Fruit fly (Drosophila melanogaster): ENCODE measurements around the gene Nup133.

Gene Nup133

dm6 chr3R:22690311-22690710 lies at the start of gene Nup133, which contains the start of gene wfs1:
Nup133 (plus strand) TSS chr3R:22690607.
wfs1 (minus strand) TSS chr3R:22690380.
- TF ChIP-seq net (GFP tag; optimal IDR thresholded peaks at IDR 0.05) = no peak
- peak; percentile 81 for TF ChIP-seq CG3032 (tag; optimal IDR thresholded peaks at IDR 0.05)
- no peak for TF ChIP-seq Met (GFP tag; optimal IDR thresholded peaks at IDR 0.05)
- no peak for TF ChIP-seq fd59A (GFP tag; optimal IDR thresholded peaks at IDR 0.05)
- TF ChIP-seq CG7368 (GFP tag; optimal IDR thresholded peaks at IDR 0.05) = no peak
- TF ChIP-seq cyc (GFP tag; optimal IDR thresholded peaks at IDR 0.05) = no peak
- peak; percentile 63; the same call in 2 of the 3 replicates for TF ChIP-seq CG8119 (GFP tag; IDR thresholded peaks at IDR 0.05)
- TF ChIP-seq CG31627 (GFP tag; optimal IDR thresholded peaks at IDR 0.05) = peak; percentile 8
- TF ChIP-seq CG11902 (GFP tag; optimal IDR thresholded peaks at IDR 0.05) = no peak
- TF ChIP-seq CG10631 (GFP tag; optimal IDR thresholded peaks at IDR 0.05) = no peak
- no peak for TF ChIP-seq CG10669 (GFP tag; optimal IDR thresholded peaks at IDR 0.05)
- TF ChIP-seq fkh (GFP tag; optimal IDR thresholded peaks at IDR 0.05) = no peak
- TF ChIP-seq CG8319 (GFP tag; optimal IDR thresholded peaks at IDR 0.05) = no peak
- TF ChIP-seq lz (GFP tag; optimal IDR thresholded peaks at IDR 0.05) = peak; percentile 52
- peak; percentile 24; the same call in 1 of the 2 replicates for TF ChIP-seq CG15336 (GFP tag; IDR thresholded peaks at IDR 0.05)
- TF ChIP-seq Hr39 (GFP tag; optimal IDR thresholded peaks at IDR 0.05) = no peak
- TF ChIP-seq CG6808 (GFP tag; optimal IDR thresholded peaks at IDR 0.05) = no peak
- no peak for TF ChIP-seq CG11762 (GFP tag; optimal IDR thresholded peaks at IDR 0.05; ENCODE audit: insufficient read depth)
- TF ChIP-seq Ets96B (tag; optimal IDR thresholded peaks at IDR 0.05) = no peak
- TF ChIP-seq CG6276 (GFP tag; optimal IDR thresholded peaks at IDR 0.05) = no peak
- TF ChIP-seq Blimp-1 (GFP tag; optimal IDR thresholded peaks at IDR 0.05) = no peak
- peak; percentile 56 for TF ChIP-seq Sox14 (GFP tag; optimal IDR thresholded peaks at IDR 0.05)
- TF ChIP-seq salr (GFP tag; optimal IDR thresholded peaks at IDR 0.05) = no peak
- peak; percentile 54 for TF ChIP-seq CG8632 (GFP tag; optimal IDR thresholded peaks at IDR 0.05)
- TF ChIP-seq CG16779 (tag; optimal IDR thresholded peaks at IDR 0.05) = no peak
- TF ChIP-seq Sox102F (GFP tag; optimal IDR thresholded peaks at IDR 0.05) = no peak
- TF ChIP-seq acj6 (GFP tag; optimal IDR thresholded peaks at IDR 0.05) = no peak
- peak; percentile 53 for TF ChIP-seq CG6792 (GFP tag; optimal IDR thresholded peaks at IDR 0.05)
- no peak for TF ChIP-seq CG3919 (GFP tag; optimal IDR thresholded peaks at IDR 0.05)
- peak; percentile 81 for TF ChIP-seq dsx (GFP tag; optimal IDR thresholded peaks at IDR 0.05; ENCODE audit: poor library complexity, severe bottlenecking)
- TF ChIP-seq CG9139 (GFP tag; optimal IDR thresholded peaks at IDR 0.05) = no peak
- TF ChIP-seq Smox (GFP tag; optimal IDR thresholded peaks at IDR 0.05) = no peak
- no peak for TF ChIP-seq Lpt (GFP tag; optimal IDR thresholded peaks at IDR 0.05)
- TF ChIP-seq achi (GFP tag; optimal IDR thresholded peaks at IDR 0.05) = no peak
- TF ChIP-seq Eip75B (GFP tag; optimal IDR thresholded peaks at IDR 0.05) = no peak
- peak; percentile 65 for TF ChIP-seq esn (GFP tag; optimal IDR thresholded peaks at IDR 0.05)
- no peak for TF ChIP-seq CG1621 (tag; optimal IDR thresholded peaks at IDR 0.05)
- TF ChIP-seq CG34406 (GFP tag; optimal IDR thresholded peaks at IDR 0.05) = peak; percentile 72
- no peak for TF ChIP-seq dac (GFP tag; optimal IDR thresholded peaks at IDR 0.05)
- TF ChIP-seq pdm3 (GFP tag; optimal IDR thresholded peaks at IDR 0.05) = no peak
- TF ChIP-seq Sox15 (GFP tag; optimal IDR thresholded peaks at IDR 0.05) = no peak
- TF ChIP-seq eg (GFP tag; IDR thresholded peaks at IDR 0.05) = no peak
- TF ChIP-seq CG6163 (GFP tag; IDR thresholded peaks at IDR 0.05) = peak; percentile 22; the same call in 1 of the 3 replicates
- TF ChIP-seq Hr4 (GFP tag; optimal IDR thresholded peaks at IDR 0.05) = no peak
- TF ChIP-seq Hr38 (GFP tag; optimal IDR thresholded peaks at IDR 0.05) = no peak
- TF ChIP-seq ss (GFP tag; optimal IDR thresholded peaks at IDR 0.05) = no peak
- no peak for TF ChIP-seq CG32006 (GFP tag; optimal IDR thresholded peaks at IDR 0.05)
- TF ChIP-seq CG11294 (GFP tag; IDR thresholded peaks at IDR 0.05) = no peak; the same call in 1 of the 2 replicates
- TF ChIP-seq svp (GFP tag) = no peak
- TF ChIP-seq Gug (GFP tag; IDR thresholded peaks at IDR 0.05) = peak; percentile 40; the same call in 1 of the 2 replicates
- TF ChIP-seq OdsH (GFP tag; optimal IDR thresholded peaks at IDR 0.05) = no peak
- no peak for TF ChIP-seq Eip78C (GFP tag)
- TF ChIP-seq topi (GFP tag; optimal IDR thresholded peaks at IDR 0.05) = no peak

Data from whole organism, prepupa.